Worm (Caenorhabditis elegans): ENCODE results near the gene F09C12.8.

ce11 chrII:5071265-5071664 is 40.9 kb upstream of the F09C12.8 start, which contains the start of gene C27A2.7:
- TF ChIP-seq him-1 (tag; optimal IDR thresholded peaks at IDR 0.05): no peak
- no peak for TF ChIP-seq W03F9.2 (tag; optimal IDR thresholded peaks at IDR 0.05)
- TF ChIP-seq dao-5 (tag; optimal IDR thresholded peaks at IDR 0.05): no peak

Data from whole organism, L4/young adult.